Fruit fly (Drosophila melanogaster) whole organism, embryonic: ENCODE measurements around the gene CG18213.
A peak's percentile ranks its signal among the peaks of the same experiment; 100 is the strongest.

Experiments
- Atf-2 ChIP-seq: fragments of 200-800 bp; sonication (Bioruptor generic); optimal IDR thresholded peaks from 2 replicates; lab custom pipeline; 2016; ENCODE audit warnings: missing biosample characterization, missing genetic modification characterization
- Bdp1 ChIP-seq: fragments of 200-800 bp; sonication (Bioruptor generic); optimal IDR thresholded peaks from 3 replicates; lab custom pipeline; 2016; ENCODE audit warnings: missing biosample characterization, missing genetic modification characterization
- CG10431 ChIP-seq: fragments of 200-800 bp; sonication (Bioruptor generic); optimal IDR thresholded peaks from 3 replicates; lab custom pipeline; 2018; ENCODE audit warnings: missing biosample characterization, mild to moderate bottlenecking, missing genetic modification characterization
- CG14014 ChIP-seq: fragments of 200-800 bp; sonication (Bioruptor generic); IDR thresholded peaks from 2 replicates; pipeline ENCODE4 v1.3.6; 2022; ENCODE audit warnings: missing biosample characterization, missing genetic modification characterization
- CG15601 ChIP-seq: fragments of 200-800 bp; sonication (Bioruptor generic); optimal IDR thresholded peaks from 3 replicates; lab custom pipeline; 2019; ENCODE audit warnings: missing biosample characterization, mild to moderate bottlenecking, missing genetic modification characterization, moderate library complexity
- CG1602 ChIP-seq: fragments of 200-800 bp; sonication (Bioruptor generic); optimal IDR thresholded peaks from 3 replicates; lab custom pipeline; 2016; ENCODE audit warnings: missing biosample characterization, missing genetic modification characterization
- CG17385 ChIP-seq: fragments of 200-800 bp; sonication (Bioruptor generic); optimal IDR thresholded peaks from 3 replicates; lab custom pipeline; 2018; ENCODE audit warnings: missing biosample characterization, mild to moderate bottlenecking, missing genetic modification characterization
- CG2199 ChIP-seq: fragments of 200-800 bp; sonication (Bioruptor generic); IDR thresholded peaks from 3 replicates; pipeline ENCODE4 v1.3.6; 2022; ENCODE audit warnings: missing biosample characterization, missing genetic modification characterization
- CG2889 ChIP-seq: fragments of 200-800 bp; sonication (Bioruptor generic); IDR thresholded peaks from 3 replicates; pipeline ENCODE4 v1.3.6; 2022; ENCODE audit warnings: missing biosample characterization, missing genetic modification characterization
- CG3065 ChIP-seq: fragments of 200-800 bp; sonication (Bioruptor generic); optimal IDR thresholded peaks from 2 replicates; lab custom pipeline; 2016; ENCODE audit warnings: missing biosample characterization, missing genetic modification characterization
- CG3163 ChIP-seq: fragments of 200-800 bp; sonication (Bioruptor generic); optimal IDR thresholded peaks from 3 replicates; lab custom pipeline; 2016; ENCODE audit warnings: missing biosample characterization, missing genetic modification characterization
- CG33557 ChIP-seq: fragments of 200-800 bp; sonication (Bioruptor generic); optimal IDR thresholded peaks from 2 replicates; lab custom pipeline; 2019; ENCODE audit warnings: missing biosample characterization, mild to moderate bottlenecking, missing genetic modification characterization, moderate library complexity
- CG34376 ChIP-seq: fragments of 200-800 bp; sonication (Bioruptor generic); optimal IDR thresholded peaks from 2 replicates; lab custom pipeline; 2018; ENCODE audit warnings: missing biosample characterization, mild to moderate bottlenecking, missing genetic modification characterization
- CG4328 ChIP-seq: fragments of 200-800 bp; sonication (Bioruptor generic); optimal IDR thresholded peaks from 3 replicates; lab custom pipeline; 2017; ENCODE audit warnings: missing biosample characterization, missing genetic modification reagents, missing genetic modification characterization
- CG6175 ChIP-seq: fragments of 200-800 bp; sonication (Bioruptor generic); IDR thresholded peaks from 3 replicates; pipeline ENCODE4 v1.3.6; 2022; ENCODE audit warnings: missing biosample characterization, missing genetic modification characterization
- CG6854 ChIP-seq: fragments of 200-800 bp; sonication (Bioruptor generic); optimal IDR thresholded peaks from 3 replicates; lab custom pipeline; 2017; ENCODE audit warnings: missing biosample characterization, mild to moderate bottlenecking, missing genetic modification characterization
- CG7987 ChIP-seq: fragments of 200-800 bp; sonication (Bioruptor generic); optimal IDR thresholded peaks from 2 replicates; lab custom pipeline; 2018; ENCODE audit warnings: missing biosample characterization, mild to moderate bottlenecking, missing genetic modification characterization, moderate library complexity
- CG8089 ChIP-seq: fragments of 200-800 bp; sonication (Bioruptor generic); optimal IDR thresholded peaks from 3 replicates; lab custom pipeline; 2016; ENCODE audit warnings: missing biosample characterization, missing genetic modification characterization
- CG8290 ChIP-seq, 3 experiments: fragments of 200-800 bp; sonication (Bioruptor generic); optimal IDR thresholded peaks; 2 replicates each; lab custom pipeline; 2016 to 2019; ENCODE audit warnings: missing biosample characterization in 3 of 3, missing genetic modification characterization in 3 of 3, mild to moderate bottlenecking in 2 of 3, moderate library complexity in 1 of 3
- CG8944 ChIP-seq: fragments of 200-800 bp; sonication (Bioruptor generic); optimal IDR thresholded peaks from 3 replicates; lab custom pipeline; 2016; ENCODE audit warnings: missing biosample characterization, missing genetic modification characterization
- CG9215 ChIP-seq: fragments of 200-800 bp; sonication (Bioruptor generic); IDR thresholded peaks from 2 replicates; pipeline ENCODE4 v1.3.6; 2022; ENCODE audit warnings: missing biosample characterization, missing genetic modification characterization
- Camta ChIP-seq: fragments of 200-800 bp; sonication (Bioruptor generic); optimal IDR thresholded peaks from 2 replicates; lab custom pipeline; 2016; ENCODE audit warnings: missing biosample characterization, missing genetic modification characterization
- E2f2 ChIP-seq: fragments of 200-800 bp; sonication (Bioruptor generic); IDR thresholded peaks from 2 replicates; pipeline ENCODE4 v1.3.6; 2022; ENCODE audit warnings: missing biosample characterization, missing genetic modification characterization
- Gug ChIP-seq: fragments of 200-800 bp; sonication (Bioruptor generic); IDR thresholded peaks from 4 replicates; pipeline ENCODE4 v1.3.6; 2022; ENCODE audit warnings: missing biosample characterization, missing genetic modification characterization
- HHEX ChIP-seq: fragments of 200-800 bp; sonication (Bioruptor generic); optimal IDR thresholded peaks from 3 replicates; lab custom pipeline; 2017; ENCODE audit warnings: missing biosample characterization, mild to moderate bottlenecking, missing genetic modification characterization, missing genetic modification reagents
- HmgZ ChIP-seq: fragments of 200-800 bp; sonication (Bioruptor generic); optimal IDR thresholded peaks from 2 replicates; lab custom pipeline; 2018; ENCODE audit warnings: missing biosample characterization, mild to moderate bottlenecking, missing genetic modification characterization
- Hr3 ChIP-seq: fragments of 200-800 bp; sonication (Bioruptor generic); optimal IDR thresholded peaks from 3 replicates; lab custom pipeline; 2016; ENCODE audit warnings: missing biosample characterization, missing genetic modification characterization
- Kr ChIP-seq: fragments of 200-800 bp; sonication (Bioruptor generic); optimal IDR thresholded peaks from 2 replicates; lab custom pipeline; 2017; ENCODE audit warnings: missing biosample characterization, mild to moderate bottlenecking, missing genetic modification characterization
- MESR4 ChIP-seq: fragments of 200-800 bp; sonication (Bioruptor generic); optimal IDR thresholded peaks from 2 replicates; lab custom pipeline; 2018; ENCODE audit warnings: missing biosample characterization, mild to moderate bottlenecking, missing genetic modification characterization, moderate library complexity
- Mes4 ChIP-seq: fragments of 200-800 bp; sonication (Bioruptor generic); optimal IDR thresholded peaks from 2 replicates; lab custom pipeline; 2016; ENCODE audit warnings: missing biosample characterization, missing genetic modification characterization
- Pdp1 ChIP-seq, 2 experiments: fragments of 200-800 bp; sonication (Bioruptor generic); optimal IDR thresholded peaks; 3 replicates each; lab custom pipeline; 2016; ENCODE audit warnings: missing biosample characterization in 2 of 2, missing genetic modification characterization in 2 of 2, mild to moderate bottlenecking in 1 of 2, moderate library complexity in 1 of 2
- Vsx1 ChIP-seq: fragments of 200-800 bp; sonication (Bioruptor generic); optimal IDR thresholded peaks from 2 replicates; lab custom pipeline; 2017; ENCODE audit warnings: missing biosample characterization, mild to moderate bottlenecking, missing genetic modification characterization, missing genetic modification reagents
- Xbp1 ChIP-seq: fragments of 200-800 bp; sonication (Bioruptor generic); optimal IDR thresholded peaks from 3 replicates; lab custom pipeline; 2016; ENCODE audit warnings: missing biosample characterization, mild to moderate bottlenecking, missing genetic modification characterization
- ato ChIP-seq: fragments of 200-800 bp; sonication (Bioruptor generic); IDR thresholded peaks from 2 replicates; pipeline ENCODE4 v1.3.6; 2022; ENCODE audit warnings: missing biosample characterization, missing genetic modification characterization; ENCODE audit not compliant: partially characterized antibody
- cg ChIP-seq: fragments of 200-800 bp; sonication (Bioruptor generic); optimal IDR thresholded peaks from 3 replicates; lab custom pipeline; 2019; ENCODE audit warnings: missing biosample characterization, mild to moderate bottlenecking, missing genetic modification characterization, moderate library complexity
- chm ChIP-seq: fragments of 200-800 bp; sonication (Bioruptor generic); IDR thresholded peaks from 2 replicates; pipeline ENCODE4 v1.3.6; 2022; ENCODE audit warnings: missing biosample characterization, missing genetic modification characterization
- cwo ChIP-seq: fragments of 200-800 bp; sonication (Bioruptor generic); optimal IDR thresholded peaks from 3 replicates; lab custom pipeline; 2017; ENCODE audit warnings: missing biosample characterization, missing genetic modification characterization, mild to moderate bottlenecking, moderate library complexity, missing genetic modification reagents
- emc ChIP-seq: fragments of 200-800 bp; sonication (Bioruptor generic); optimal IDR thresholded peaks from 2 replicates; lab custom pipeline; 2016; ENCODE audit warnings: missing biosample characterization, missing genetic modification characterization
- fd3F ChIP-seq: fragments of 200-800 bp; sonication (Bioruptor generic); optimal IDR thresholded peaks from 2 replicates; lab custom pipeline; 2018; ENCODE audit warnings: missing biosample characterization, mild to moderate bottlenecking, missing genetic modification characterization, moderate library complexity
- gfzf ChIP-seq: fragments of 200-800 bp; sonication (Bioruptor generic); optimal IDR thresholded peaks from 2 replicates; lab custom pipeline; 2016; ENCODE audit warnings: missing biosample characterization, mild to moderate bottlenecking, missing genetic modification characterization, moderate library complexity
- lab ChIP-seq: fragments of 200-800 bp; sonication (Bioruptor generic); optimal IDR thresholded peaks from 3 replicates; lab custom pipeline; 2017; ENCODE audit warnings: missing biosample characterization, missing genetic modification characterization, mild to moderate bottlenecking, moderate library complexity, missing genetic modification reagents
- mam ChIP-seq: fragments of 200-800 bp; sonication (Bioruptor generic); optimal IDR thresholded peaks from 3 replicates; lab custom pipeline; 2016; ENCODE audit warnings: missing biosample characterization, missing genetic modification characterization
- sima ChIP-seq: fragments of 200-800 bp; sonication (Bioruptor generic); optimal IDR thresholded peaks from 2 replicates; lab custom pipeline; 2016; ENCODE audit warnings: missing biosample characterization, missing genetic modification characterization
- sna ChIP-seq: fragments of 200-800 bp; sonication (Bioruptor generic); IDR thresholded peaks from 2 replicates; pipeline ENCODE4 v1.3.6; 2022; ENCODE audit warnings: missing biosample characterization, missing genetic modification characterization; ENCODE audit not compliant: partially characterized antibody
- tna ChIP-seq: fragments of 200-800 bp; sonication (Bioruptor generic); IDR thresholded peaks from 2 replicates; pipeline ENCODE4 v1.3.6; 2022; ENCODE audit warnings: missing biosample characterization, missing genetic modification characterization; ENCODE audit not compliant: partially characterized antibody
- trem ChIP-seq: fragments of 200-800 bp; optimal IDR thresholded peaks from 3 replicates; lab custom pipeline; 2019; ENCODE audit warnings: missing biosample characterization, mild to moderate bottlenecking, missing genetic modification characterization, moderate library complexity
- wek ChIP-seq: fragments of 200-800 bp; sonication (Bioruptor generic); optimal IDR thresholded peaks from 3 replicates; lab custom pipeline; 2018; ENCODE audit warnings: missing biosample characterization, mild to moderate bottlenecking, missing genetic modification characterization, moderate library complexity
- zen2 ChIP-seq: fragments of 200-800 bp; sonication (Bioruptor generic); IDR thresholded peaks from 3 replicates; pipeline ENCODE4 v1.3.6; 2022; ENCODE audit warnings: missing biosample characterization, missing genetic modification characterization; ENCODE audit not compliant: partially characterized antibody
- zfh1 ChIP-seq: fragments of 200-800 bp; sonication (Bioruptor generic); IDR thresholded peaks from 3 replicates; pipeline ENCODE4 v1.3.6; 2022; ENCODE audit warnings: missing biosample characterization, missing genetic modification characterization

CG18213 gene

DNA sequence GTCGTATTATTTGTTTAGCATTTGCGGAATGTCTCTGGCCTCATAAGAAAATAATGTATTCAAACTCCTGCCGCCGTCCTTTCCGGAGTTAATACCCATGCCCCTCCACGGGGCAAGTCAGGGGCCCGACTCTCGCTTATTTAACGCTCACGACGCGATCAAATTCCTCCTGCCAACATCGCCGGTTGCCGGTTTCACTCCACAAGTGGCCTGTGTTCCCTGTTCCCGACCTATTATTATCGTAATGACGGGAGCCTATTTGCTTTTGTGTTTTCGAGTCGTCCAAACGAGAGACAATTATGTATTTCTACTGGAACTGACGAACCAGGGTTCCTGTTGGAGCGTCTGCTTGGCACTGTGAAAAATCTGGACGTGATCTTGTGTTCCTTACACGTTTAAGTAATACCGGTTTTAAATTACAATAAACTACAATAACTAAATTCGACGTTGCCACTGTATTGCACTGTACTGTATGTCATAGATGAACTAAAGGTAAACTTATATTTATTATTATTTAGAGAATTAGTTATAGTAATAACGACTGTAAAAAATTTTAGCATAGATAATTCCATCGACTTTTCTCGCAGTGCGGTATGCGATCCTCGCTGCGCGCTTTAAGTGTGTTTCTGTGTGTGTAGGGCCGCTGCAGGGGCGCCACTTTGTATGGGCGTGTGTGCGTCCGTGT lies 12.6 kb upstream of the CG18213 start (continued):
- no peak for TF ChIP-seq CG34376 (GFP tag; lab: Kevin White, UChicago)
- peak; percentile 39 for TF ChIP-seq Hr3
- TF ChIP-seq chm (GFP tag; lab: Robert Waterston, UW), result no peak
- no peak for TF ChIP-seq Camta (GFP tag; lab: Kevin White, UChicago)
- peak; percentile 60 for TF ChIP-seq cg
- no peak for TF ChIP-seq cwo (GFP tag; lab: Kevin White, UChicago)
- TF ChIP-seq CG6175 (GFP tag; lab: Robert Waterston, UW), result no peak
- no peak for TF ChIP-seq zen2 (GFP tag; lab: Robert Waterston, UW)
- no peak for TF ChIP-seq Atf-2 (GFP tag; lab: Kevin White, UChicago)
- peak; percentile 25 for TF ChIP-seq Xbp1
- no peak for TF ChIP-seq sna (GFP tag; lab: Robert Waterston, UW)
- no peak for TF ChIP-seq emc (GFP tag; lab: Kevin White, UChicago)
- peak; percentile 2 for TF ChIP-seq CG17385 (GFP tag; lab: Kevin White, UChicago)
- peak; percentile 12 for TF ChIP-seq CG15601 (tag; lab: Kevin White, UChicago)
- TF ChIP-seq Mes4, result no peak
- TF ChIP-seq CG33557 (GFP tag; lab: Kevin White, UChicago), result peak; percentile 89
- no peak for TF ChIP-seq wek (GFP tag; lab: Kevin White, UChicago)
- TF ChIP-seq lab (GFP tag; lab: Kevin White, UChicago), result no peak
- no peak for TF ChIP-seq tna (GFP tag; lab: Robert Waterston, UW)
- TF ChIP-seq CG10431 (GFP tag; lab: Kevin White, UChicago), result no peak
- TF ChIP-seq Gug (GFP tag; lab: Robert Waterston, UW), result no peak
- TF ChIP-seq sima (GFP tag; lab: Kevin White, UChicago), result no peak
- no peak for TF ChIP-seq CG6854
- no peak for TF ChIP-seq CG2889 (GFP tag; lab: Robert Waterston, UW)
- TF ChIP-seq HmgZ (tag; lab: Kevin White, UChicago), result no peak
- peak; percentile 52 for TF ChIP-seq CG1602
- TF ChIP-seq CG8290 (GFP tag; optimal IDR thresholded peaks at IDR 0.05; lab: Kevin White, UChicago), result no peak
- no peak for TF ChIP-seq CG8290 (tag; optimal IDR thresholded peaks at IDR 0.05; lab: Kevin White, UChicago)
- TF ChIP-seq mam, result no peak
- no peak for TF ChIP-seq HHEX (GFP tag; lab: Kevin White, UChicago)
- peak; percentile 52 for TF ChIP-seq trem (tag; lab: Kevin White, UChicago)
- no peak for TF ChIP-seq CG3163 (GFP tag; lab: Kevin White, UChicago)
- no peak for TF ChIP-seq CG8944
- no peak for TF ChIP-seq MESR4 (GFP tag; lab: Kevin White, UChicago)
- no peak for TF ChIP-seq CG8089 (GFP tag; lab: Kevin White, UChicago)
- peak; percentile 5 for TF ChIP-seq Kr (GFP tag; lab: Kevin White, UChicago)
- TF ChIP-seq E2f2 (GFP tag; lab: Robert Waterston, UW), result no peak
- TF ChIP-seq CG7987 (GFP tag; lab: Kevin White, UChicago), result no peak
- no peak for TF ChIP-seq CG9215
- TF ChIP-seq Bdp1, result no peak
- TF ChIP-seq gfzf (GFP tag; lab: Kevin White, UChicago), result no peak
- TF ChIP-seq CG4328 (GFP tag; lab: Kevin White, UChicago), result no peak
- TF ChIP-seq Pdp1 (GFP tag; optimal IDR thresholded peaks at IDR 0.05; lab: Kevin White, UChicago), result no peak
- TF ChIP-seq ato (GFP tag; lab: Robert Waterston, UW), result no peak
- TF ChIP-seq CG2199, result peak; percentile 65; the same call in 1 of the 3 replicates
- TF ChIP-seq CG3065 (GFP tag; lab: Kevin White, UChicago), result no peak
- TF ChIP-seq Vsx1 (GFP tag; lab: Kevin White, UChicago), result no peak
- TF ChIP-seq zfh1 (GFP tag; lab: Robert Waterston, UW), result peak; percentile 44; the same call in 1 of the 3 replicates
- TF ChIP-seq fd3F, result no peak
- no peak for TF ChIP-seq CG14014 (GFP tag; lab: Robert Waterston, UW)
